Worm (Caenorhabditis elegans) whole organism, L3 larva: ENCODE measurements around the gene mrpl-28.
A peak's percentile ranks its signal among the peaks of the same experiment; 100 is the strongest.

Experiments
- R02D3.7 ChIP-seq: fragments of 150-350 bp; optimal IDR thresholded peaks from 2 replicates; lab custom pipeline; 2014; ENCODE audit warnings: missing biosample characterization, missing genetic modification characterization
- ZK546.5 ChIP-seq: sonication (generic microtip); optimal IDR thresholded peaks from 2 replicates; lab custom pipeline; 2017; ENCODE audit warnings: missing biosample characterization, missing genetic modification characterization
- aly-2 ChIP-seq: fragments of 150-350 bp; optimal IDR thresholded peaks from 2 replicates; lab custom pipeline; 2014; ENCODE audit warnings: missing biosample characterization, missing genetic modification characterization
- ama-1 ChIP-seq: fragments of 150-350 bp; optimal IDR thresholded peaks from 2 replicates; lab custom pipeline; 2018
- ceh-9 ChIP-seq: sonication (generic microtip); optimal IDR thresholded peaks from 2 replicates; lab custom pipeline; 2018; ENCODE audit warnings: missing biosample characterization, missing genetic modification characterization
- daf-12 ChIP-seq: fragments of 150-350 bp; optimal IDR thresholded peaks from 2 replicates; lab custom pipeline; 2014; ENCODE audit warnings: missing biosample characterization, missing genetic modification reagents, missing genetic modification characterization
- egl-27 ChIP-seq: sonication (generic microtip); optimal IDR thresholded peaks from 4 replicates; lab custom pipeline; 2017; ENCODE audit warnings: missing biosample characterization, missing genetic modification reagents, missing genetic modification characterization
- egl-5 ChIP-seq: fragments of 150-350 bp; optimal IDR thresholded peaks from 2 replicates; lab custom pipeline; 2017; ENCODE audit warnings: missing biosample characterization, missing genetic modification reagents, missing genetic modification characterization, inconsistent platforms
- elt-1 ChIP-seq: fragments of 150-350 bp; optimal IDR thresholded peaks from 2 replicates; lab custom pipeline; 2014; ENCODE audit warnings: missing biosample characterization, missing genetic modification characterization
- elt-3 ChIP-seq, 3 experiments: fragments of 150-350 bp in 1 of 3; sonication (generic microtip) in 2 of 3; optimal IDR thresholded peaks; 2 replicates in 2 of 3; 4 replicates in 1 of 3; lab custom pipeline; 2014 to 2017; ENCODE audit warnings: missing biosample characterization in 3 of 3, missing genetic modification characterization in 3 of 3
- fkh-10 ChIP-seq: sonication (generic microtip); optimal IDR thresholded peaks from 2 replicates; lab custom pipeline; 2017; ENCODE audit warnings: missing biosample characterization, missing genetic modification reagents, missing genetic modification characterization
- fkh-2 ChIP-seq: fragments of 150-350 bp; optimal IDR thresholded peaks from 2 replicates; lab custom pipeline; 2014; ENCODE audit warnings: missing biosample characterization, missing genetic modification reagents, missing genetic modification characterization
- fos-1 ChIP-seq: fragments of 150-350 bp; optimal IDR thresholded peaks from 2 replicates; lab custom pipeline; 2014; ENCODE audit warnings: missing biosample characterization, missing genetic modification characterization
- hmg-11 ChIP-seq: sonication (generic microtip); optimal IDR thresholded peaks from 2 replicates; lab custom pipeline; 2016; ENCODE audit warnings: missing genetic modification characterization, missing compliant biosample characterization
- lin-39 ChIP-seq: fragments of 150-350 bp; optimal IDR thresholded peaks from 2 replicates; lab custom pipeline; 2018; ENCODE audit warnings: missing biosample characterization, missing genetic modification reagents, missing genetic modification characterization
- lsy-12 ChIP-seq: sonication (generic microtip); optimal IDR thresholded peaks from 2 replicates; lab custom pipeline; 2016; ENCODE audit warnings: mild to moderate bottlenecking, missing genetic modification characterization, missing compliant biosample characterization
- mml-1 ChIP-seq: fragments of 150-350 bp; sonication (generic microtip); optimal IDR thresholded peaks from 3 replicates; lab custom pipeline; 2014; ENCODE audit warnings: missing biosample characterization, missing genetic modification characterization
- nfya-1 ChIP-seq: sonication (generic microtip); optimal IDR thresholded peaks from 2 replicates; lab custom pipeline; 2017; ENCODE audit warnings: missing genetic modification characterization, mild to moderate bottlenecking, missing compliant biosample characterization, antibody characterized with exemption, moderate library complexity; ENCODE audit not compliant: insufficient read depth
- nhr-23 ChIP-seq: fragments of 150-350 bp; optimal IDR thresholded peaks from 2 replicates; lab custom pipeline; 2014; ENCODE audit warnings: missing biosample characterization, missing genetic modification reagents, missing genetic modification characterization
- nhr-237 ChIP-seq: fragments of 150-350 bp; optimal IDR thresholded peaks from 2 replicates; lab custom pipeline; 2014; ENCODE audit warnings: missing biosample characterization, missing genetic modification characterization
- nhr-25 ChIP-seq: sonication (generic microtip); optimal IDR thresholded peaks from 2 replicates; lab custom pipeline; 2017; ENCODE audit warnings: missing biosample characterization, missing genetic modification characterization
- nhr-28 ChIP-seq: fragments of 150-350 bp; optimal IDR thresholded peaks from 2 replicates; lab custom pipeline; 2014; ENCODE audit warnings: missing biosample characterization, missing genetic modification characterization
- nhr-67 ChIP-seq: fragments of 150-350 bp; optimal IDR thresholded peaks from 2 replicates; lab custom pipeline; 2014; ENCODE audit warnings: missing biosample characterization, missing genetic modification characterization
- nhr-76 ChIP-seq: fragments of 150-350 bp; sonication (generic microtip); optimal IDR thresholded peaks from 5 replicates; lab custom pipeline; 2014; ENCODE audit warnings: missing biosample characterization, missing genetic modification characterization
- sea-2 ChIP-seq: fragments of 150-350 bp; sonication (generic microtip); optimal IDR thresholded peaks from 4 replicates; lab custom pipeline; 2014; ENCODE audit warnings: missing biosample characterization, missing genetic modification reagents, missing genetic modification characterization
- skn-1 ChIP-seq: fragments of 150-350 bp; optimal IDR thresholded peaks from 2 replicates; lab custom pipeline; 2014; ENCODE audit warnings: missing biosample characterization, missing genetic modification characterization
- snpc-4 ChIP-seq: fragments of 150-350 bp; optimal IDR thresholded peaks from 2 replicates; lab custom pipeline; 2014; ENCODE audit warnings: missing biosample characterization, missing genetic modification characterization
- tbx-2 ChIP-seq: sonication (generic microtip); optimal IDR thresholded peaks from 2 replicates; lab custom pipeline; 2016; ENCODE audit warnings: mild to moderate bottlenecking, missing genetic modification characterization, missing compliant biosample characterization
- unc-39 ChIP-seq: sonication (generic microtip); optimal IDR thresholded peaks from 4 replicates; lab custom pipeline; 2017; ENCODE audit warnings: missing biosample characterization, missing genetic modification characterization
- unc-62 ChIP-seq: fragments of 150-350 bp; sonication (generic microtip); optimal IDR thresholded peaks from 4 replicates; lab custom pipeline; 2014; ENCODE audit warnings: missing biosample characterization, missing genetic modification reagents, missing genetic modification characterization
- ztf-4 ChIP-seq: fragments of 150-350 bp; optimal IDR thresholded peaks from 2 replicates; lab custom pipeline; 2014; ENCODE audit warnings: missing biosample characterization, missing genetic modification characterization

The mrpl-28 gene

DNA sequence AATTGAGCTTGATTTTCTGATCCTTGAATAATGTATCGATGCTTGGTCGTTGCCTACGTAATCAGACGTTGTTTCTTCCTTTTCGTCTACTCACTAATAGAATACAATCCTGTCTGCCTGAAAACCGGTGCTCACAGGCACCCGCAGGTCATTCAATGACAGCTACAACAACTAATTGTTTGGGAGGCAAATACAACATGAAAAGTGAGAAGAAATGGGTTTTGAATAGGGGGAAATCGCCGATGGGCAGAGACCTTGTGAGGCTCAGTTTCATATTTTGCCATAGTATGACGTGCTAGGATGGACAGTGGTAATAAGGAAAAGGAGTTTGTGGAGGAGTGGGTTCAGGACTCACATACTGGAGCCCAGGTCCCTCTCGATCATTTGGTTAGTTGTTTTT lies 40.9 kb upstream of the mrpl-28 start, which contains the start of gene chs-2:
Gene chs-2, plus strand, starts transcription at position 301 of the 400 bp plus-strand sequence.
- TF ChIP-seq snpc-4 (tag; lab: Kevin White, UChicago) (no peak), sea-2 (GFP tag; lab: Kevin White, UChicago) (no peak), nhr-28 (tag; lab: Kevin White, UChicago) (no peak), nhr-76 (no peak), unc-62 (GFP tag; lab: Kevin White, UChicago) (no peak), unc-39 (tag; lab: Kevin White, UChicago) (no peak), ZK546.5 (tag; lab: Kevin White, UChicago) (no peak), nhr-237 (tag; lab: Kevin White, UChicago) (no peak), mml-1 (tag; lab: Kevin White, UChicago) (no peak)

DNA sequence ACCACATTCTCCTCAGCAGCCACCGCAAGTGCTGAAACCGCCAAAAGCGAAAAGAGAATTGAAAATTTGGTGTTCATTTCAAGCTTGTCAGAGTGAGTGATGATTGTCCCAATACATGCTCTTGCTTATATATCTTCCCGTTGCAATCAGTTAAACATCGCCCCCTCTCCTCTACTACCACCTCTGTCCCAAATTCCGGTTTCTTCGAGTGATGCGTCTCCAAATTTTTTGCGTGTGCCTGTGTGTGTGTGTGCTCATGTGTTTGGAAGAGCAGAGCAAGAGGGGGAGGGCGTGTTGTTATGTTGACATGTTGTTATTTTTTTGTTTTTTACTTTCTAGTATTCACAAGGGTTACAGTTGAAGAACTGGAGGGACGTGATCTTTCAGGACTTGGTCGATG lies 38.6 kb upstream of the mrpl-28 start, which contains the start of gene abu-11:
Gene abu-11, minus strand, starts transcription at position 101 of the 400 bp plus-strand sequence.
- TF ChIP-seq skn-1 (tag; lab: Kevin White, UChicago) (no peak), daf-12 (tag; lab: Kevin White, UChicago) (no peak), ceh-9 (no peak), nhr-23 (tag; lab: Kevin White, UChicago) (no peak), nhr-76 (no peak), mml-1 (tag; lab: Kevin White, UChicago) (no peak), elt-3 (tag; optimal IDR thresholded peaks at IDR 0.05; lab: Kevin White, UChicago) (no peak), fkh-2 (tag; lab: Kevin White, UChicago) (no peak)

DNA sequence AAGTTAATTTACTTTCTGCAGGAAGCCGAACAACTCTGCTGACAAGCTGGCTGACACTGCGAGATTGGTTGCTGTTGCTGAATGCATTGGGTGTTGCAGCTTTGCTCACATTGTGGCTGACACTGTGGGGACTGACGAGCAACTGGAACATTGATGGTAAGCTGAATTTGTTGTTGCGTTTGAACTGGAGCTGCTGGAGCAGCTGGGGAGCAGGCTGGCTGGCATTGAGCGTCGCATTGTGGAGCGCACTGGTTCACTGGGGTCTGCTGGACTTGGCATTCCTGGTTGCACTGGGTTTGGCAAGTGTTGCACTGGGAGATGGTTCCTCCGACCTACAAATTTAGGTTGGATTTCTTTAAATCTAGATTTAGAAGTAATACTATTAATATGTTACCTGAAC lies 36.8 kb upstream of the mrpl-28 start:
- TF ChIP-seq nhr-25 (tag; lab: Kevin White, UChicago) = no peak
- no peak for TF ChIP-seq fkh-2 (tag; lab: Kevin White, UChicago)
- TF ChIP-seq ceh-9 = no peak
- no peak for TF ChIP-seq hmg-11 (tag; lab: Kevin White, UChicago)
- TF ChIP-seq nhr-237 (tag; lab: Kevin White, UChicago) = no peak
- TF ChIP-seq egl-5 = no peak

DNA sequence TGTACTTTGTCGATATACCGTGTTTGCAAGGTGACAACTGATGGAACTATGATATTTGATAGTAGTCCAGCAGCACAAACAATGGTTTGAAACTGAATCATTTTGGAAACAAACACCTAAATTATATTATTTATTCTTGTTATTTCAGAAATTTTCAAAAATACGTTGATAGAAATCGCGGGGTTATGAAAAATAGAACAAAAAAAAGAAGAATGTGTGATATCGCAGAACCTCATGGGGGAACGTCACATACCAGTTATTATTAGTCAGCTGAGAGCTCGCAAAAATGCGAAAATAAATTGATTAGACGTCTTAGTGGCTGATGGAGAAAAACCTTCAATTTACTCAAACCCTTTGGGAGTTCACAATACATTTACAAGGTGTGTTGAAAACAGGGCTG lies 33.2 kb upstream of the mrpl-28 start, which contains the start of gene T01D1.5:
Gene T01D1.5, minus strand, starts transcription at position 101 of the 400 bp plus-strand sequence.
- TF ChIP-seq fos-1 (tag; lab: Kevin White, UChicago) = no peak

DNA sequence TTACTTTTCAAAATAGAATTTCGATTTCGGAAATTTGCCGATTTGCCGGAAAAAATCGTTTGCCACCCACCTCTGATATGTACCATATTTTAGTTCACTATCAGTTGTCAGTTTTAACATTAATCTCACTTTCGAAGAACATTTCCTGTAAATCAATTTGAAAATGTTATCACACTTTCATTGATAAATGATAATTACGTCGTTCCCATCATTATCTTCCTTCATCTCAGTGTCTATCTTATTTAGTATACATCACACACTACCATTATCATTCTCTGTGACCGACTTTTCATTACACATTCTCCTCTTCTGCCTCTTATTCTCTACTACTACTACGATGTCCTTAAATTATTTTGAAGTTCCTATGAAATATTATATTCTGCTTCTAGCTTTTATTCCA lies 30.7 kb upstream of the mrpl-28 start, which contains the start of gene T01D1.8:
Gene T01D1.8, plus strand, starts transcription at position 236 of the 400 bp plus-strand sequence.
- no peak for TF ChIP-seq nfya-1 (tag; lab: Kevin White, UChicago)
- TF ChIP-seq ama-1 = no peak
- TF ChIP-seq egl-27 (tag; lab: Kevin White, UChicago) = no peak
- TF ChIP-seq R02D3.7 (tag; lab: Kevin White, UChicago) = no peak
- no peak for TF ChIP-seq nhr-76
- TF ChIP-seq ZK546.5 (tag; lab: Kevin White, UChicago) = no peak
- TF ChIP-seq nhr-28 (tag; lab: Kevin White, UChicago) = no peak
- no peak for TF ChIP-seq lin-39 (tag; lab: Kevin White, UChicago)
- no peak for TF ChIP-seq fos-1 (tag; lab: Kevin White, UChicago)
- TF ChIP-seq, all 47 proteins: peak for 0

DNA sequence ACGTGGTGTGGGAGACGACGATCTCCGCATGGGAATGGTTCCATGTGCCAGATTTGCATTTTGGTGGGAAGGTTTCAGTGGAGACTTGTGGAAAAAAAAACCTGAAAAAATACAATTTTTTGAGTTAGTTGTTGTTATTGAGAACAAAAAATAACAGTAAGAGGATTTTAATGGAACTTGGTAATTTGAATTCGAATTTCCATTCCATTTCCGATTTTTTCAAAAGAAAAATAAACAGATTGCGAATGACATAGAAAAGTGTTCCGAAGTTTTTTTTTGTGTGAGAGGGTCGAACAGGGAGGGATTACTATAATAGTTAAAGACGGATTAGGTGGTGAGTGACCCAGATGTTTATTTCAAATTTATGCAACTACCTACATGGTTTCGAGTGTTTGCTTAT lies 23.2 kb upstream of the mrpl-28 start, which contains the start of gene T01D1.4:
Gene T01D1.4, minus strand, starts transcription at position 101 of the 400 bp plus-strand sequence.
- no peak for TF ChIP-seq sea-2 (GFP tag; lab: Kevin White, UChicago)
- no peak for TF ChIP-seq nhr-25 (tag; lab: Kevin White, UChicago)
- TF ChIP-seq aly-2 (tag; lab: Kevin White, UChicago) = no peak
- TF ChIP-seq, all 47 proteins: peak for 0

DNA sequence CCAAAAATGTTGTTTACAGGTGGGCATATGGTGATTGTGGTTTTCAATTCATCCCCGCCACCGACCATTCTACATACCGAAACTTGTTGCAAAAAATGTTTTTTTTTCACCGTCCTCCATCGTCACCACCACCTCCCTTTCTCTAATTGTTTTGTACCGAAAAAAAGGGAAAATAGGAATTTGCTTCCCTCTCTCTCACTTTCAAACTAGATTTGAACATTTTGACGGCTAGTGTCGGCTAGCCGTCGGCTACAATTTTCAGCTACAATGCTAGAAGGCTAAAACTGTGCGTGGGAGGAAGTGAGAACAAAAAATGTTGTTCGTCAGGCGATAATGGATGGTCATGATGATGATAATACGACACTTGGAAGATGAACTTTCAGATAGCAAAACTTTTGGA lies 22.3 kb upstream of the mrpl-28 start:
- no peak for TF ChIP-seq elt-3 (tag; optimal IDR thresholded peaks at IDR 0.05; lab: Kevin White, UChicago)
- no peak for TF ChIP-seq unc-62 (GFP tag; lab: Kevin White, UChicago)
- no peak for TF ChIP-seq ama-1
- TF ChIP-seq nhr-25 (tag; lab: Kevin White, UChicago) = peak; percentile 64
- no peak for TF ChIP-seq egl-5
- TF ChIP-seq lsy-12 (tag; lab: Kevin White, UChicago) = no peak
- TF ChIP-seq fkh-10 = no peak
- peak; percentile 33 for TF ChIP-seq elt-1 (tag; lab: Kevin White, UChicago)
- no peak for TF ChIP-seq nhr-67 (tag; lab: Kevin White, UChicago)
- no peak for TF ChIP-seq tbx-2
- TF ChIP-seq ceh-9 = no peak
- no peak for TF ChIP-seq daf-12 (tag; lab: Kevin White, UChicago)
- no peak for TF ChIP-seq ztf-4
